Worm (Caenorhabditis elegans) whole organism, early embryonic: ENCODE results near the gene Y47D3A.32.
"Not testable (repeated sequence)": the region's sequence is repeated elsewhere in the genome, so short reads cannot be mapped to it uniquely, and the experiment has no call there.

ENCODE experiments used
- B0310.2 ChIP-seq: sonication (generic microtip); optimal IDR thresholded peaks from 2 replicates; lab custom pipeline; 2016; ENCODE audit warnings: mild to moderate bottlenecking, missing genetic modification characterization, missing compliant biosample characterization
- F13C5.2 ChIP-seq: sonication (generic microtip); optimal IDR thresholded peaks from 2 replicates; lab custom pipeline; 2017; ENCODE audit warnings: mild to moderate bottlenecking, missing genetic modification characterization, inconsistent platforms, missing compliant biosample characterization
- aly-1 ChIP-seq: sonication (generic microtip); optimal IDR thresholded peaks from 2 replicates; lab custom pipeline; 2016; ENCODE audit warnings: missing genetic modification characterization, missing compliant biosample characterization
- ama-1 ChIP-seq: fragments of 150-350 bp; optimal IDR thresholded peaks from 2 replicates; lab custom pipeline; 2014
- ceh-13 ChIP-seq: fragments of 200-800 bp; sonication (Bioruptor generic); optimal IDR thresholded peaks from 2 replicates; lab custom pipeline; 2018; ENCODE audit warnings: mild to moderate bottlenecking, missing genetic modification characterization, missing compliant biosample characterization
- ceh-36 ChIP-seq: sonication (generic microtip); optimal IDR thresholded peaks from 2 replicates; lab custom pipeline; 2016; ENCODE audit warnings: missing genetic modification characterization, inconsistent platforms, missing compliant biosample characterization
- ets-7 ChIP-seq: sonication (generic microtip); optimal IDR thresholded peaks from 2 replicates; lab custom pipeline; 2016; ENCODE audit warnings: missing genotype, missing genetic modification characterization, missing compliant biosample characterization
- flt-1 ChIP-seq: fragments of 200-800 bp; sonication (Bioruptor generic); IDR thresholded peaks from 2 replicates; pipeline ENCODE4 v1.3.6; 2022; ENCODE audit warnings: missing genetic modification characterization, missing compliant biosample characterization
- hmbx-1 ChIP-seq: sonication (generic microtip); optimal IDR thresholded peaks from 2 replicates; lab custom pipeline; 2016; ENCODE audit warnings: mild to moderate bottlenecking, missing genetic modification characterization, missing compliant biosample characterization
- hmg-4 ChIP-seq: fragments of 200-800 bp; sonication (Bioruptor generic); optimal IDR thresholded peaks from 2 replicates; lab custom pipeline; 2018; ENCODE audit warnings: mild to moderate bottlenecking, missing genetic modification characterization, missing compliant biosample characterization
- hnd-1 ChIP-seq: sonication (generic microtip); optimal IDR thresholded peaks from 2 replicates; lab custom pipeline; 2016; ENCODE audit warnings: missing genetic modification characterization, missing compliant biosample characterization
- pes-1 ChIP-seq: fragments of 200-800 bp; sonication (Bioruptor generic); IDR thresholded peaks from 2 replicates; pipeline ENCODE4 v1.3.6; 2022; ENCODE audit warnings: missing genetic modification reagents, missing genetic modification characterization, missing compliant biosample characterization
- scrt-1 ChIP-seq: fragments of 200-800 bp; sonication (Bioruptor generic); IDR thresholded peaks from 2 replicates; pipeline ENCODE4 v1.3.6; 2022; ENCODE audit warnings: missing genetic modification characterization, missing compliant biosample characterization
- sea-1 ChIP-seq: fragments of 200-800 bp; sonication (Bioruptor generic); conservative IDR thresholded peaks from 2 replicates; pipeline ENCODE4 v1.3.6; 2022; ENCODE audit warnings: missing genetic modification characterization, missing compliant biosample characterization
- tbx-11 ChIP-seq: fragments of 200-800 bp; sonication (Bioruptor generic); IDR thresholded peaks from 2 replicates; pipeline ENCODE4 v1.3.6; 2022; ENCODE audit warnings: missing genetic modification characterization, missing compliant biosample characterization
- tbx-37 ChIP-seq: fragments of 200-800 bp; sonication (Bioruptor generic); conservative IDR thresholded peaks from 2 replicates; pipeline ENCODE4 v1.3.6; 2022; ENCODE audit warnings: missing genetic modification reagents, missing genetic modification characterization, missing compliant biosample characterization
- tra-4 ChIP-seq: sonication (generic microtip); optimal IDR thresholded peaks from 2 replicates; lab custom pipeline; 2017; ENCODE audit warnings: missing genetic modification characterization, missing compliant biosample characterization

The Y47D3A.32 gene

ce11 chrIII:11251718-11252441 lies at the start of gene Y47D3A.32:
TSS of gene Y47D3A.32 (plus strand) at chrIII:11252391.
- TF ChIP-seq ama-1 (lab: Kevin White, UChicago): no peak
- no peak for TF ChIP-seq tbx-11 (GFP tag; lab: Robert Waterston, UW)
- no peak for TF ChIP-seq hmbx-1
- TF ChIP-seq B0310.2 (tag; lab: Kevin White, UChicago): no peak
- TF ChIP-seq tra-4: no peak
- no peak for TF ChIP-seq F13C5.2
- no peak for TF ChIP-seq ceh-36 (tag; lab: Kevin White, UChicago)
- no peak for TF ChIP-seq tbx-37
- TF ChIP-seq hmg-4: no peak

DNA sequence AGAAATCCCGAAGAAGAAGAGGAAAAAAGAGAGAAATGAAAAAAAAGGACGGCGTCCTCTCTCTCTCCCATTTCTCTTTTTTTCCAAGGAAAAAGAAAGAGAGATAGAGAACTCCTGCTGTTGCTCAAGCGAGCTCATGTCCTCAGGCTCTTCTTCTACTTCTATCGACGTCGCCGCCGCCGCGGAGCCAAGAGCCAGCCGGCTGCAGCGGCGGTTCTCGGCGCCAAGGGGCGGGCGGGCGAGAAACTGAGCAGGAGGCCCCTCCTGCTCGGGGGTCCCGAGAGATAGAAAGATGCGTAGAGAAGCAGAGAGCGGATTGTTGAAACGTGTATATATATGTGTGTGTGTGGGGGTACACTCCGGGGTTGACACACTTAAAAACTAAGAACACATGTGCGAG lies 49.2 kb upstream of the Y47D3A.32 start:
- peak; percentile 9; the same call in 1 of the 2 replicates for TF ChIP-seq pes-1 (GFP tag; lab: Robert Waterston, UW)
- no peak for TF ChIP-seq F13C5.2

ce11 chrIII:11206875-11207274 lies 45.3 kb upstream of the Y47D3A.32 start:
- TF ChIP-seq aly-1 (tag; lab: Kevin White, UChicago) (no peak), sea-1 (0 out of 2 replicates have a peak, but pooled peaks have one; percentile 49)

DNA sequence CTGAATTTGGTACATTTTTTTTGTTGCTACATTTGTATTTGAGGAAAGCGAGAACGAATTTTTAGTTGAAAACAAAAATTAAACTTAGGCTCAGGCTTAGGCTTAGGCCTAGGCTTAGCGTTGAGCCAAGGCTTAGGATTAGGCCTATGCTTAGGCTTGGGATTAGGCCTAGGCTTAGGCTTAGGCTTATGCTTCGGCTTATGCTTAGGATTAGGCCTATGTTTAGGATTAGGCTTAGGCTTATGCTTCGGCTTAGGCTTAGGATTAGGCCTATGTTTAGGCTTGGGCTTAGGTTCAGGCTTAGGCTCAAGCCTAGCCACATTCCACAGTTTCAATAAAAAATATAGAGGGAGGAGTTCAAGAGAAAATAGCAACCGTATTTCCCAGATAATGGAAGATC lies 44.4 kb upstream of the Y47D3A.32 start:
- TF ChIP-seq ceh-36 (tag; lab: Kevin White, UChicago): peak; percentile 94
- TF ChIP-seq B0310.2 (tag; lab: Kevin White, UChicago): no peak
- no peak for TF ChIP-seq sea-1
- no peak for TF ChIP-seq tbx-11 (GFP tag; lab: Robert Waterston, UW)
- TF ChIP-seq ama-1 (lab: Kevin White, UChicago): no peak
- no peak for TF ChIP-seq tbx-37
- TF ChIP-seq scrt-1 (GFP tag; lab: Robert Waterston, UW): no peak
- no peak for TF ChIP-seq flt-1 (GFP tag; lab: Robert Waterston, UW)
- TF ChIP-seq hmg-4: no peak
- TF ChIP-seq hnd-1 (tag; lab: Kevin White, UChicago): no peak
- TF ChIP-seq aly-1 (tag; lab: Kevin White, UChicago): no peak
- TF ChIP-seq pes-1 (GFP tag; lab: Robert Waterston, UW): 0 out of 2 replicates have a peak, but pooled peaks have one; percentile 25
- TF ChIP-seq ets-7 (tag; lab: Kevin White, UChicago): no peak
- no peak for TF ChIP-seq tra-4
- TF ChIP-seq ceh-13 (GFP tag; lab: Kevin White, UChicago): no peak

- TF ChIP-seq hmbx-1 (no peak), sea-1 (no peak), hmg-4 (no peak), hnd-1 (tag; lab: Kevin White, UChicago) (no peak), scrt-1 (GFP tag; lab: Robert Waterston, UW) (no peak), B0310.2 (tag; lab: Kevin White, UChicago) (no peak), aly-1 (tag; lab: Kevin White, UChicago) (no peak), tra-4 (no peak), flt-1 (GFP tag; lab: Robert Waterston, UW) (no peak), tbx-37 (no peak), ceh-13 (GFP tag; lab: Kevin White, UChicago) (no peak), F13C5.2 (no peak), ets-7 (tag; lab: Kevin White, UChicago) (no peak), ama-1 (lab: Kevin White, UChicago) (no peak)
These were observed 43.8 kb upstream of the Y47D3A.32 start for ce11 chrIII:11208371-11208770.

ce11 chrIII:11218150-11218841 lies 33.9 kb upstream of the Y47D3A.32 start, which contains the start of the genes tbx-34 and wht-8:
TSS of gene tbx-34 (minus strand) at chrIII:11218250.
TSS of gene wht-8 (plus strand) at chrIII:11218791.
- no peak for TF ChIP-seq tra-4

ce11 chrIII:11221583-11222191 lies 30.5 kb upstream of the Y47D3A.32 start:
- TF ChIP-seq hmbx-1 (no peak), B0310.2 (tag; lab: Kevin White, UChicago) (no peak), ceh-36 (tag; lab: Kevin White, UChicago) (no peak), F13C5.2 (no peak), flt-1 (GFP tag; lab: Robert Waterston, UW) (no peak), pes-1 (GFP tag; lab: Robert Waterston, UW) (no peak), aly-1 (tag; lab: Kevin White, UChicago) (no peak), tra-4 (no peak), ets-7 (tag; lab: Kevin White, UChicago) (no peak), tbx-11 (GFP tag; lab: Robert Waterston, UW) (no peak)

DNA sequence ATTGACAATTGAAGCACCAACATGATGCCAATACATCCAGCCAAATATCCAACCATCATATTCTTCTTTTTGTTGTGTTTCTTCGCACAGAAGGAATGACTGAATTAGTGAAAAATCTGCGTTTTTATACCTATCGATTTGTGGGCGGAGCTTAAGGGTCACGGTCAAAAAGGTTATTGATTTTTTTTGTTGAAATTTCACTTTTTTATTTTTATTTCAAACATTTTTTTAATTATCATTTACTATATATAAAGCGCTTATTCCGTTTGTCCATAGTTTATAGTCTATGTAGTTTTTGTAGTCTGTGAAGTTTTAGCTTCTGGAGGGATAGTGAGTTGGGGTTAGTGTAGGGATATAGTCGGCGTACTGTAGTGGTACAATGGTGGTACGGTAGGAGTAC lies 28.2 kb upstream of the Y47D3A.32 start, which contains the start of gene Y47D3A.13:
TSS of gene Y47D3A.13 (minus strand) at position 101 of the 400 bp plus-strand sequence.
- not testable (repeated sequence) for TF ChIP-seq pes-1 (GFP tag; lab: Robert Waterston, UW); ets-7 (tag; lab: Kevin White, UChicago); ceh-36 (tag; lab: Kevin White, UChicago)
